Fruit fly (Drosophila melanogaster) whole organism: Measurements from ENCODE around the gene CG7631.

Experiments
- CG8478 ChIP-seq: fragments of >200 bp; optimal IDR thresholded peaks from 2 replicates; lab custom pipeline; 2018; ENCODE audit warnings: inconsistent platforms
- EcR ChIP-seq, 2 experiments: fragments of >200 bp; optimal IDR thresholded peaks; 2 replicates each; lab custom pipeline; 2017; ENCODE audit warnings: missing biosample characterization in 2 of 2, missing genetic modification characterization in 2 of 2, missing genetic modification reagents in 2 of 2
- pan ChIP-seq: fragments of >200 bp; optimal IDR thresholded peaks from 2 replicates; lab custom pipeline; 2017
- psq ChIP-seq: fragments of >200 bp; optimal IDR thresholded peaks from 2 replicates; lab custom pipeline; 2017

dm6 chr2L:15628378-15628777 lies at the start of gene CG7631:
- TF ChIP-seq EcR (GFP tag; optimal IDR thresholded peaks at IDR 0.05; lab: Kevin White, UChicago): no peak
- TF ChIP-seq CG8478: no peak
- TF ChIP-seq psq (lab: Kevin White, UChicago): no peak
- no peak for TF ChIP-seq pan
